Worm (Caenorhabditis elegans) whole organism, L4/young adult: ENCODE data around the gene F58F12.3.

ENCODE experiments used
- dao-5 ChIP-seq: sonication (generic microtip); optimal IDR thresholded peaks from 2 replicates; lab custom pipeline; 2016; ENCODE audit warnings: missing genotype, missing genetic modification characterization, moderate library complexity, missing compliant biosample characterization
- him-1 ChIP-seq: sonication (generic microtip); optimal IDR thresholded peaks from 2 replicates; lab custom pipeline; 2016; ENCODE audit warnings: missing genotype, missing genetic modification reagents, missing genetic modification characterization, missing compliant biosample characterization

- TF ChIP-seq him-1 (tag; lab: Kevin White, UChicago) = no peak
- TF ChIP-seq dao-5 = no peak
Observed at ce11 chrII:6373361-6373760, 17.7 kb downstream of the F58F12.3 start.
